Worm (Caenorhabditis elegans) whole organism, early embryonic: ENCODE measurements around the gene tiar-1.

Experiments
- B0310.2 ChIP-seq: sonication (generic microtip); optimal IDR thresholded peaks from 2 replicates; lab custom pipeline; 2016; ENCODE audit warnings: mild to moderate bottlenecking, missing genetic modification characterization, missing compliant biosample characterization
- F13C5.2 ChIP-seq: sonication (generic microtip); optimal IDR thresholded peaks from 2 replicates; lab custom pipeline; 2017; ENCODE audit warnings: mild to moderate bottlenecking, missing genetic modification characterization, inconsistent platforms, missing compliant biosample characterization
- aly-1 ChIP-seq: sonication (generic microtip); optimal IDR thresholded peaks from 2 replicates; lab custom pipeline; 2016; ENCODE audit warnings: missing genetic modification characterization, missing compliant biosample characterization
- ama-1 ChIP-seq: fragments of 150-350 bp; optimal IDR thresholded peaks from 2 replicates; lab custom pipeline; 2014
- ceh-13 ChIP-seq: fragments of 200-800 bp; sonication (Bioruptor generic); optimal IDR thresholded peaks from 2 replicates; lab custom pipeline; 2018; ENCODE audit warnings: mild to moderate bottlenecking, missing genetic modification characterization, missing compliant biosample characterization
- ceh-36 ChIP-seq: sonication (generic microtip); optimal IDR thresholded peaks from 2 replicates; lab custom pipeline; 2016; ENCODE audit warnings: missing genetic modification characterization, inconsistent platforms, missing compliant biosample characterization
- ets-7 ChIP-seq: sonication (generic microtip); optimal IDR thresholded peaks from 2 replicates; lab custom pipeline; 2016; ENCODE audit warnings: missing genotype, missing genetic modification characterization, missing compliant biosample characterization
- flt-1 ChIP-seq: fragments of 200-800 bp; sonication (Bioruptor generic); IDR thresholded peaks from 2 replicates; pipeline ENCODE4 v1.3.6; 2022; ENCODE audit warnings: missing genetic modification characterization, missing compliant biosample characterization
- hmbx-1 ChIP-seq: sonication (generic microtip); optimal IDR thresholded peaks from 2 replicates; lab custom pipeline; 2016; ENCODE audit warnings: mild to moderate bottlenecking, missing genetic modification characterization, missing compliant biosample characterization
- hmg-4 ChIP-seq: fragments of 200-800 bp; sonication (Bioruptor generic); optimal IDR thresholded peaks from 2 replicates; lab custom pipeline; 2018; ENCODE audit warnings: mild to moderate bottlenecking, missing genetic modification characterization, missing compliant biosample characterization
- hnd-1 ChIP-seq: sonication (generic microtip); optimal IDR thresholded peaks from 2 replicates; lab custom pipeline; 2016; ENCODE audit warnings: missing genetic modification characterization, missing compliant biosample characterization
- pes-1 ChIP-seq: fragments of 200-800 bp; sonication (Bioruptor generic); IDR thresholded peaks from 2 replicates; pipeline ENCODE4 v1.3.6; 2022; ENCODE audit warnings: missing genetic modification reagents, missing genetic modification characterization, missing compliant biosample characterization
- scrt-1 ChIP-seq: fragments of 200-800 bp; sonication (Bioruptor generic); IDR thresholded peaks from 2 replicates; pipeline ENCODE4 v1.3.6; 2022; ENCODE audit warnings: missing genetic modification characterization, missing compliant biosample characterization
- sea-1 ChIP-seq: fragments of 200-800 bp; sonication (Bioruptor generic); conservative IDR thresholded peaks from 2 replicates; pipeline ENCODE4 v1.3.6; 2022; ENCODE audit warnings: missing genetic modification characterization, missing compliant biosample characterization
- tbx-11 ChIP-seq: fragments of 200-800 bp; sonication (Bioruptor generic); IDR thresholded peaks from 2 replicates; pipeline ENCODE4 v1.3.6; 2022; ENCODE audit warnings: missing genetic modification characterization, missing compliant biosample characterization
- tbx-37 ChIP-seq: fragments of 200-800 bp; sonication (Bioruptor generic); conservative IDR thresholded peaks from 2 replicates; pipeline ENCODE4 v1.3.6; 2022; ENCODE audit warnings: missing genetic modification reagents, missing genetic modification characterization, missing compliant biosample characterization
- tra-4 ChIP-seq: sonication (generic microtip); optimal IDR thresholded peaks from 2 replicates; lab custom pipeline; 2017; ENCODE audit warnings: missing genetic modification characterization, missing compliant biosample characterization

tiar-1 gene

DNA sequence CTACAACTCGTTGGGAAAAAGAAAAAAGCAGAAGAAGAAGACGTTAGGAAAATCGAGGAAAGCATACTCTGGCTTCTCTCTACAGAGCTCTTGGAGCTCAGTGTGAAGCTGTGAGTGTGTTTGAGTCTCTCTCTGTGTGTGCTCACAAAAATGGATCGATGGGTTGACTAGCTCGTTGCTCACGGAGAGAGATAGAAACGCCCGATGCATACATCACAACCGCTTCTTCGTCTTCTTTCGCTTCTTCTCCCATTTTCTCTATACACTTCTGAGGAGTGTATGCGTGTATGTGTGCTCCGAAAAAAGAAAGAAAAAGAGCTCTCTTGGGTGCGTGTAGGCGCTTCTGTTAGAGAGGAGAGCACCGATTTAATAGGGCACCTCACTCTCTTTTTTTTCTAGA, 10.5 kb upstream of the tiar-1 start:
- TF ChIP-seq aly-1 (no peak), ceh-13 (GFP tag; lab: Kevin White, UChicago) (no peak), hmg-4 (GFP tag; lab: Kevin White, UChicago) (no peak), F13C5.2 (no peak), flt-1 (no peak), tra-4 (no peak), sea-1 (no peak), hmbx-1 (no peak), hnd-1 (no peak), ama-1 (lab: Kevin White, UChicago) (no peak), tbx-37 (GFP tag; lab: Robert Waterston, UW) (no peak), tbx-11 (GFP tag; lab: Robert Waterston, UW) (no peak)

DNA sequence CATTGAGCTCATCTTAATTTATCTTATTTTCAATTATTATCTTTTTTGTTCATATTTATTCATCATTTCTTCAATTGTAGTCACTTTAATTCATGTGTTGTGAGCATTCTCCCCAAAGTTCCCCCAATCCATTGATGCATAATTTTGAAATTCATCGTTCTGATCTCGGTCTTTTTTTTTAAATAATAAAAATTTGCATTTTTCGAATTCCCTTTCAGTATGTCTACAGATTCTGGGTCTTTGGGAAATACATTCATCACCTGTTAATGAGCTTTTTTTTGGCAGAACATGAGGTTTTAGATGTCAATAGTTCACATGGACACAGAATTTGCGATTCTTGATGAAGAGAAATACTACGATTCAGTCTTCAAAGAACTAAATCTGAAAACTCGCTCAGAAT, 5.2 kb upstream of the tiar-1 start, which contains the start of gene damt-1:
TSS of gene damt-1 (plus strand) at position 301 of the 400 bp plus-strand sequence.
- TF ChIP-seq ets-7 (tag; lab: Kevin White, UChicago), result no peak
- no peak for TF ChIP-seq tbx-37 (GFP tag; lab: Robert Waterston, UW)
- TF ChIP-seq ceh-13 (GFP tag; lab: Kevin White, UChicago), result no peak
- no peak for TF ChIP-seq hmbx-1
- TF ChIP-seq pes-1 (GFP tag; lab: Robert Waterston, UW), result no peak
- no peak for TF ChIP-seq F13C5.2
- no peak for TF ChIP-seq ama-1 (lab: Kevin White, UChicago)
- TF ChIP-seq tra-4, result no peak
- TF ChIP-seq ceh-36 (tag; lab: Kevin White, UChicago), result no peak
- no peak for TF ChIP-seq flt-1
- TF ChIP-seq hmg-4 (GFP tag; lab: Kevin White, UChicago), result no peak

DNA sequence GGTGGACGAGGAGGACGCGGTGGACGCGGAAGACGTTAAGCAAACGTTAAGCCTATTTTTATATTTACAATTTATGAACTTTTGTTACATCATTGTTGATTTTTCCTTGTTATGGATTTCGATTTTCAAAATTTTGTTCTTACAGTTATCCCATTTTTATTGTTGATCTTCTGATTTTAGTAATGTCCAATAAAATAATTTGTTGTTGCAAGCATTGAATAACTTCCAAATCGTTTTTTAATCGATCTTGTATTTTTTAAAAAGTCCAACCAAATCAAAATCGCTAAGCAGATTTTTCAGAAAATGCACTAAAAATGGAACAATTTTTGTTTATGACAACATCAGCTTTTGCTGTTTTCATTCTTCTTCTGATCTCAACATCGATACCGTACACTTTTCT, 3.2 kb upstream of the tiar-1 start, which contains the start of gene zipt-3:
TSS of gene zipt-3 (plus strand) at position 301 of the 400 bp plus-strand sequence.
- TF ChIP-seq ceh-36 (tag; lab: Kevin White, UChicago), result no peak
- no peak for TF ChIP-seq flt-1
- no peak for TF ChIP-seq pes-1 (GFP tag; lab: Robert Waterston, UW)
- no peak for TF ChIP-seq ceh-13 (GFP tag; lab: Kevin White, UChicago)
- TF ChIP-seq aly-1, result no peak
- TF ChIP-seq hmbx-1, result no peak
- no peak for TF ChIP-seq B0310.2 (tag; lab: Kevin White, UChicago)
- TF ChIP-seq tbx-37 (GFP tag; lab: Robert Waterston, UW), result no peak
- no peak for TF ChIP-seq tra-4
- no peak for TF ChIP-seq sea-1
- no peak for TF ChIP-seq scrt-1 (GFP tag; lab: Robert Waterston, UW)
- TF ChIP-seq hmg-4 (GFP tag; lab: Kevin White, UChicago), result no peak
- no peak for TF ChIP-seq ets-7 (tag; lab: Kevin White, UChicago)
- no peak for TF ChIP-seq tbx-11 (GFP tag; lab: Robert Waterston, UW)
- TF ChIP-seq F13C5.2, result no peak
- TF ChIP-seq ama-1 (lab: Kevin White, UChicago), result no peak
- TF ChIP-seq hnd-1, result no peak

DNA sequence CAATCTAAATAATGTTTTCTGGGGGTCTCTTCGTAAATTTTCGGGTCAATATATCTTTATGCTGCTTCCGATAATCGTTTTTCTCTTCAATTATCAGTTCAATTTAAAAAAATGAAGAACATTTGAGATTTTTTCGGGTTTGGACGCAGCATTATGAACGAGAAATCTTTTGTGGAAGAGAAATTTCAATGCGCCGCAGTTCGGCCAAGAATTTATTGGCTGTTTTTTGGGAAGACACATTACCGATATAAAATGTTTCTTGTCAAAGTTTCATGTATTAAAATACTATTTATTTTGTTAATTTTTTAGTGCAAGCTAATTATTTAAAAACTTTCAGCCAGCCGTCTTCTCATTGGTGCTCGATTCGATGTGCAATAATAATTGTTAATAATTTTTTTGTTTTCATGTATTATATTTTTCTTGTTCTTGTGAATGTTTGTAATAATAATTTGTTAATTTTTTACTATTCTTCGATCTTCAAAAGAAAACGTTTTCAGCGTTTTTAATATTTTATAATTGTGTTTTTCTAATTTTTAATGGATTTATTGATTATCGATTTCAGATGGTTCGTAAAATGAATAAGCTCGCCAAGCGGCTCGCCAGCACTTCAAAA, 1.2 kb upstream of the tiar-1 start, which contains the start of the genes C18A3.10 and C18A3.3:
TSS of gene C18A3.10 (minus strand) at position 101 of the 613 bp plus-strand sequence.
TSS of gene C18A3.3 (plus strand) at position 563 of the 613 bp plus-strand sequence.
- TF ChIP-seq aly-1, result no peak

DNA sequence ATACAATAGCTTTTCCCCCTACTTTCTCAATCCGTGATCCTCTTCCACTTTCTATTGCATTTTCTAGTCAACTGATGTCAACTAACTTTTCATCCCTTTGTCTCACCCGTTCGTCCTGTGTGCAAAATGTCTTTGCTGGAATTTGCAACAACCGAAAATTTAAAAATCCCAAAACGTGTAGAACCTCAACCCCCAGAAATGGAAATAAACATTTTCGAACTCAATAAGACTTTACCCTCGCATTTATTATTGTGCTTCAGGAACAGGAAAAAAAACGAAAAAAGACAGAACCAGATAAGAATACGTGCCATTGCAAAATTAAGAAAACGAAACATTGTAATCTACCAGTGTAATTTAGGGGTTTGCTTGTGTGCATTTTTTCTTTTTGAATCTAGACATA, 2.5 kb downstream of the tiar-1 start:
- TF ChIP-seq ama-1 (lab: Kevin White, UChicago), result peak; percentile 28
- no peak for TF ChIP-seq flt-1
- TF ChIP-seq pes-1 (GFP tag; lab: Robert Waterston, UW), result no peak

DNA sequence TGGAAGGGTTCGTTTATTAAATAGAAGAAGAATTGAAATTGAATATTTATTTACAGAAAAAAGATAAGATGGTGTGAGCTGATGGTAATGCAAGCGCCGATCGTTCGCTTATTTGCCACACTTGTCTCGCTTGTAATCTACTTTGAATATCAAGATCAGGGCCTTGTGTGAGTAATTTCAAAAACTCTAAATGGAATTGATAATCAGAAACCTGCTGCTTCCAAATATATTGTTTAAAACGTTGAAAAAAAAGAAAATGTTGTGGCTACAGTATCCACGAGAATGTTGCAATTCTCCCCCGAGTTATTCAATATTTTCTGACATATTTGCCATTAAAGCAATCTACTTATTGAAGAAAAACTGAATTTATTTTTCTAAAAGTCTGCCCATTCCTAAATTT, 3.8 kb downstream of the tiar-1 start:
- TF ChIP-seq ets-7 (tag; lab: Kevin White, UChicago), result no peak
- TF ChIP-seq flt-1, result no peak
- no peak for TF ChIP-seq ceh-13 (GFP tag; lab: Kevin White, UChicago)
- no peak for TF ChIP-seq sea-1
- TF ChIP-seq hnd-1, result no peak
- no peak for TF ChIP-seq ceh-36 (tag; lab: Kevin White, UChicago)

DNA sequence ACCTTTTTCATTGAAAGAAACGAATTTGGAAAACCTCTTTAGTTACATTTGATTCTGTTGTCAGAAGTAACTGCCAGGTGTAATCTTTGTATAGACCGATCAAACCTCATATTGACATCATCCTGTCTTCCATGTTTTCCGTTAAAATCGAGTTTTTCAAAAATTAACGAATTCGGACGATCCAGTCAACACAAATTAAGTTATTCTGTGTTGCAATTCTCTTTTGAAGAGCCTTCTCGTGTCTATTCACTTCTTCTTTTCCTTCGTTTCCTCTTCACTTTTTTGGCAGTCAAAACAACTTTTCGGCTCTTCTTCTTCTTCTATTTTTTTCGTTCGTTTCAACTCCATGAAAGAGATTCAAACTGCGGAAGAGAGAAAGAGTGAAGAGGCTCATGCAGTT, 6.5 kb downstream of the tiar-1 start:
- TF ChIP-seq tbx-11 (GFP tag; lab: Robert Waterston, UW) (no peak), tra-4 (no peak), aly-1 (no peak), sea-1 (no peak), hmbx-1 (no peak), tbx-37 (GFP tag; lab: Robert Waterston, UW) (no peak), hmg-4 (GFP tag; lab: Kevin White, UChicago) (no peak), pes-1 (GFP tag; lab: Robert Waterston, UW) (no peak), ceh-36 (tag; lab: Kevin White, UChicago) (no peak), ama-1 (lab: Kevin White, UChicago) (no peak), flt-1 (no peak), ceh-13 (GFP tag; lab: Kevin White, UChicago) (no peak), hnd-1 (no peak), scrt-1 (GFP tag; lab: Robert Waterston, UW) (no peak), B0310.2 (tag; lab: Kevin White, UChicago) (no peak), F13C5.2 (no peak), ets-7 (tag; lab: Kevin White, UChicago) (no peak)

DNA sequence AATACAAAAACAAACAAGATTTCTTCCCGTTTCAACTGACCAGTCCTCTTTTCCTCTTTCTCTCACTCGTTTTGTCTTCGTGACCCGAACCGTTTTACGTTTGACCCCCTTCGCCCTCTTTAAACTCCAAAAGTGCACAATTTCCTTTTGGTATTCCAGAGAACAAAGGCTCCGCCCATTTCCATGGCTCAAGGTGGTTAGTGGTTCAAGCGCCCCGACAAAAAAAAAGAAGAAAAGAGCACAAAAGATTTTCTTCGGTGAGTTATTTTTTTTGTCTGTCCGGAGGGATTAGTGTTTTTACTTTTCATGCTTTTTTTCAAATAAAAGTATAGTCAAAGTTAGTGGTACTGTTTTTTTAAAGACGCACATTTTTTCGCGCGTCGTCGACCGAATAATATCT, 7.1 kb downstream of the tiar-1 start, which contains the start of gene osta-2:
TSS of gene osta-2 (plus strand) at position 160 of the 400 bp plus-strand sequence.
- TF ChIP-seq ceh-36 (tag; lab: Kevin White, UChicago) (no peak), aly-1 (no peak), pes-1 (GFP tag; lab: Robert Waterston, UW) (no peak), ama-1 (lab: Kevin White, UChicago) (no peak), ceh-13 (GFP tag; lab: Kevin White, UChicago) (no peak), F13C5.2 (no peak), scrt-1 (GFP tag; lab: Robert Waterston, UW) (no peak), hnd-1 (no peak), sea-1 (no peak)
